Fruit fly (Drosophila melanogaster) whole organism, embryonic: ENCODE data around the gene CG13898.
A peak's percentile ranks its signal among the peaks of the same experiment; 100 is the strongest.

Source experiments
- Antp ChIP-seq: fragments of 200-800 bp; sonication (Bioruptor generic); optimal IDR thresholded peaks from 3 replicates; lab custom pipeline; 2016; ENCODE audit warnings: missing biosample characterization, missing genetic modification characterization
- B-H1 ChIP-seq: fragments of 200-800 bp; sonication (Bioruptor generic); IDR thresholded peaks from 3 replicates; pipeline ENCODE4 v1.3.6; 2022; ENCODE audit warnings: missing biosample characterization, missing genetic modification characterization
- CG11504 ChIP-seq: fragments of 200-800 bp; sonication (Bioruptor generic); optimal IDR thresholded peaks from 3 replicates; lab custom pipeline; 2019; ENCODE audit warnings: missing biosample characterization, mild to moderate bottlenecking, missing genetic modification characterization, moderate library complexity
- CG12236 ChIP-seq: fragments of 200-800 bp; sonication (Bioruptor generic); optimal IDR thresholded peaks from 2 replicates; lab custom pipeline; 2016; ENCODE audit warnings: missing biosample characterization, missing genetic modification characterization
- CG12744 ChIP-seq: fragments of 200-800 bp; sonication (Bioruptor generic); optimal IDR thresholded peaks from 2 replicates; lab custom pipeline; 2016; ENCODE audit warnings: missing biosample characterization, missing genetic modification characterization
- CG14014 ChIP-seq: fragments of 200-800 bp; sonication (Bioruptor generic); IDR thresholded peaks from 2 replicates; pipeline ENCODE4 v1.3.6; 2022; ENCODE audit warnings: missing biosample characterization, missing genetic modification characterization
- CG15514 ChIP-seq: fragments of 200-800 bp; sonication (Bioruptor generic); optimal IDR thresholded peaks from 3 replicates; lab custom pipeline; 2017; ENCODE audit warnings: missing biosample characterization, missing genetic modification characterization, mild to moderate bottlenecking, moderate library complexity, missing genetic modification reagents
- CG1602 ChIP-seq: fragments of 200-800 bp; sonication (Bioruptor generic); optimal IDR thresholded peaks from 3 replicates; lab custom pipeline; 2016; ENCODE audit warnings: missing biosample characterization, missing genetic modification characterization
- CG17359 ChIP-seq: fragments of 200-800 bp; sonication (Bioruptor generic); optimal IDR thresholded peaks from 3 replicates; lab custom pipeline; 2018; ENCODE audit warnings: missing biosample characterization, mild to moderate bottlenecking, missing genetic modification characterization, moderate library complexity
- CG2678 ChIP-seq: fragments of 200-800 bp; sonication (Bioruptor generic); optimal IDR thresholded peaks from 3 replicates; lab custom pipeline; 2019; ENCODE audit warnings: missing biosample characterization, mild to moderate bottlenecking, missing genetic modification characterization, moderate library complexity
- CG30403 ChIP-seq: fragments of 200-800 bp; sonication (Bioruptor generic); optimal IDR thresholded peaks from 3 replicates; lab custom pipeline; 2016; ENCODE audit warnings: missing biosample characterization, missing genetic modification characterization
- CG34224 ChIP-seq: fragments of 200-800 bp; sonication (Bioruptor generic); IDR thresholded peaks from 3 replicates; pipeline ENCODE4 v1.3.6; 2022; ENCODE audit warnings: missing biosample characterization, missing genetic modification characterization; ENCODE audit not compliant: partially characterized antibody
- CG6689 ChIP-seq: fragments of 200-800 bp; sonication (Bioruptor generic); IDR thresholded peaks from 2 replicates; pipeline ENCODE4 v1.3.6; 2022; ENCODE audit warnings: missing biosample characterization, missing genetic modification characterization
- CG8089 ChIP-seq: fragments of 200-800 bp; sonication (Bioruptor generic); optimal IDR thresholded peaks from 3 replicates; lab custom pipeline; 2016; ENCODE audit warnings: missing biosample characterization, missing genetic modification characterization
- CG9215 ChIP-seq: fragments of 200-800 bp; sonication (Bioruptor generic); IDR thresholded peaks from 2 replicates; pipeline ENCODE4 v1.3.6; 2022; ENCODE audit warnings: missing biosample characterization, missing genetic modification characterization
- CHES-1-like ChIP-seq: fragments of 200-800 bp; sonication (Bioruptor generic); optimal IDR thresholded peaks from 2 replicates; lab custom pipeline; 2016; ENCODE audit warnings: missing biosample characterization, missing genetic modification characterization
- CTCF ChIP-seq: fragments of 200-800 bp; sonication (Bioruptor generic); optimal IDR thresholded peaks from 2 replicates; lab custom pipeline; 2017; ENCODE audit warnings: missing biosample characterization, mild to moderate bottlenecking, missing genetic modification characterization, moderate library complexity
- Drgx ChIP-seq: fragments of 200-800 bp; sonication (Bioruptor generic); IDR thresholded peaks from 2 replicates; pipeline ENCODE4 v1.3.6; 2022; ENCODE audit warnings: missing biosample characterization, missing genetic modification characterization
- Ets65A ChIP-seq: fragments of 200-800 bp; sonication (Bioruptor generic); peaks from one replicate; lab custom pipeline; 2016; ENCODE audit warnings: missing biosample characterization, missing genetic modification characterization
- Hey ChIP-seq: fragments of 200-800 bp; sonication (Bioruptor generic); optimal IDR thresholded peaks from 3 replicates; lab custom pipeline; 2018; ENCODE audit warnings: missing biosample characterization, mild to moderate bottlenecking, missing genetic modification characterization
- HmgZ ChIP-seq: fragments of 200-800 bp; sonication (Bioruptor generic); optimal IDR thresholded peaks from 2 replicates; lab custom pipeline; 2018; ENCODE audit warnings: missing biosample characterization, mild to moderate bottlenecking, missing genetic modification characterization
- Hr3 ChIP-seq: fragments of 200-800 bp; sonication (Bioruptor generic); optimal IDR thresholded peaks from 3 replicates; lab custom pipeline; 2016; ENCODE audit warnings: missing biosample characterization, missing genetic modification characterization
- Hr51 ChIP-seq, 2 experiments: fragments of 200-800 bp; sonication (Bioruptor generic); optimal IDR thresholded peaks; 2 replicates in 1 of 2; 3 replicates in 1 of 2; lab custom pipeline; 2016 to 2018; ENCODE audit warnings: missing biosample characterization in 2 of 2, missing genetic modification characterization in 2 of 2, mild to moderate bottlenecking in 1 of 2, moderate library complexity in 1 of 2
- Nf-YB ChIP-seq: fragments of 200-800 bp; sonication (Bioruptor generic); optimal IDR thresholded peaks from 3 replicates; lab custom pipeline; 2019; ENCODE audit warnings: missing biosample characterization, mild to moderate bottlenecking, missing genetic modification characterization, moderate library complexity
- NfI ChIP-seq: fragments of 200-800 bp; sonication (Bioruptor generic); optimal IDR thresholded peaks from 3 replicates; lab custom pipeline; 2018; ENCODE audit warnings: missing biosample characterization, mild to moderate bottlenecking, missing genetic modification characterization, moderate library complexity
- Oaz ChIP-seq: fragments of 200-800 bp; sonication (Bioruptor generic); IDR thresholded peaks from 2 replicates; pipeline ENCODE4 v1.3.6; 2022; ENCODE audit warnings: missing biosample characterization, missing genetic modification characterization
- Xrp1 ChIP-seq: fragments of 200-800 bp; sonication (Bioruptor generic); IDR thresholded peaks from 2 replicates; pipeline ENCODE4 v1.3.6; 2022; ENCODE audit warnings: missing biosample characterization, missing genetic modification characterization
- bsh ChIP-seq, 2 experiments: fragments of 200-800 bp; sonication (Bioruptor generic); optimal IDR thresholded peaks; 2 replicates each; lab custom pipeline; 2017 to 2018; ENCODE audit warnings: mild to moderate bottlenecking in 2 of 2, missing biosample characterization in 2 of 2, missing genetic modification characterization in 2 of 2, moderate library complexity in 1 of 2
- chif ChIP-seq, 2 experiments: fragments of 200-800 bp; sonication (Bioruptor generic); optimal IDR thresholded peaks; 3 replicates each; lab custom pipeline; 2016; ENCODE audit warnings: missing biosample characterization in 2 of 2, missing genetic modification characterization in 2 of 2
- dmrt99B ChIP-seq: fragments of 200-800 bp; sonication (Bioruptor generic); optimal IDR thresholded peaks from 2 replicates; lab custom pipeline; 2018; ENCODE audit warnings: missing biosample characterization, mild to moderate bottlenecking, missing genetic modification characterization, moderate library complexity
- en ChIP-seq: fragments of 200-800 bp; sonication (Bioruptor generic); optimal IDR thresholded peaks from 2 replicates; lab custom pipeline; 2016; ENCODE audit warnings: missing biosample characterization, missing genetic modification characterization
- gem ChIP-seq: fragments of 200-800 bp; sonication (Bioruptor generic); optimal IDR thresholded peaks from 2 replicates; lab custom pipeline; 2019; ENCODE audit warnings: missing biosample characterization, mild to moderate bottlenecking, missing genetic modification characterization, moderate library complexity
- gsb-n ChIP-seq: fragments of 200-800 bp; sonication (Bioruptor generic); optimal IDR thresholded peaks from 3 replicates; lab custom pipeline; 2018; ENCODE audit warnings: missing biosample characterization, mild to moderate bottlenecking, missing genetic modification characterization
- hbn ChIP-seq: fragments of 200-800 bp; sonication (Bioruptor generic); IDR thresholded peaks from 2 replicates; pipeline ENCODE4 v1.3.6; 2022; ENCODE audit warnings: missing biosample characterization, missing genetic modification characterization; ENCODE audit not compliant: partially characterized antibody
- mam ChIP-seq: fragments of 200-800 bp; sonication (Bioruptor generic); optimal IDR thresholded peaks from 3 replicates; lab custom pipeline; 2016; ENCODE audit warnings: missing biosample characterization, missing genetic modification characterization
- odd ChIP-seq: fragments of 200-800 bp; sonication (Bioruptor generic); optimal IDR thresholded peaks from 2 replicates; lab custom pipeline; 2017; ENCODE audit warnings: missing biosample characterization, mild to moderate bottlenecking, missing genetic modification characterization
- p53 ChIP-seq: fragments of 200-800 bp; sonication (Bioruptor generic); optimal IDR thresholded peaks from 2 replicates; lab custom pipeline; 2016; ENCODE audit warnings: missing biosample characterization, missing genetic modification characterization
- prd ChIP-seq, 3 experiments: fragments of >200 bp in 2 of 3; fragments of 200-800 bp in 1 of 3; sonication (Bioruptor generic) in 1 of 3; optimal IDR thresholded peaks in 2 of 3; IDR thresholded peaks in 1 of 3; 2 replicates in 2 of 3; 3 replicates in 1 of 3; pipeline versions ENCODE4 v1.3.6 to Lab custom; 2017 to 2022; ENCODE audit warnings: missing biosample characterization in 1 of 3, missing genetic modification characterization in 1 of 3
- pum ChIP-seq: fragments of 200-800 bp; sonication (Bioruptor generic); optimal IDR thresholded peaks from 2 replicates; lab custom pipeline; 2016; ENCODE audit warnings: missing biosample characterization, missing genetic modification characterization
- row ChIP-seq: fragments of 200-800 bp; sonication (Bioruptor generic); IDR thresholded peaks from 3 replicates; pipeline ENCODE4 v1.3.6; 2022; ENCODE audit warnings: missing biosample characterization, missing genetic modification characterization
- sd ChIP-seq: fragments of 200-800 bp; sonication (Bioruptor generic); optimal IDR thresholded peaks from 3 replicates; lab custom pipeline; 2018; ENCODE audit warnings: missing biosample characterization, mild to moderate bottlenecking, missing genetic modification characterization, moderate library complexity
- tin ChIP-seq: fragments of 200-800 bp; sonication (Bioruptor generic); optimal IDR thresholded peaks from 3 replicates; lab custom pipeline; 2016; ENCODE audit warnings: missing biosample characterization, missing genetic modification characterization
- tll ChIP-seq, 2 experiments: fragments of 200-800 bp in 1 of 2; fragments of >200 bp in 1 of 2; sonication (Bioruptor generic) in 1 of 2; optimal IDR thresholded peaks; 2 replicates each; lab custom pipeline; 2017 to 2019; ENCODE audit warnings: missing biosample characterization in 2 of 2, missing genetic modification characterization in 2 of 2, mild to moderate bottlenecking in 1 of 2, moderate library complexity in 1 of 2
- ttk ChIP-seq: fragments of 200-800 bp; sonication (Bioruptor generic); IDR thresholded peaks from 2 replicates; pipeline ENCODE4 v2.1.2; 2022; ENCODE audit warnings: missing biosample characterization, missing genetic modification characterization
- unpg ChIP-seq: fragments of 200-800 bp; sonication (Bioruptor generic); optimal IDR thresholded peaks from 3 replicates; lab custom pipeline; 2018; ENCODE audit warnings: missing biosample characterization, mild to moderate bottlenecking, missing genetic modification characterization, moderate library complexity

The CG13898 gene

dm6 chr3L:817708-818107, 13.9 kb upstream of the CG13898 start:
- no peak for TF ChIP-seq CG15514 (GFP tag; lab: Kevin White, UChicago)
- TF ChIP-seq dmrt99B, result peak; percentile 12
- TF ChIP-seq bsh (GFP tag; optimal IDR thresholded peaks at IDR 0.05; lab: Kevin White, UChicago), result no peak
- TF ChIP-seq Hey (tag; lab: Kevin White, UChicago), result no peak
- 0 out of 2 replicates have a peak, but pooled peaks have one; percentile 17 for TF ChIP-seq Drgx (GFP tag; lab: Robert Waterston, UW)
- TF ChIP-seq CG12744 (GFP tag; lab: Kevin White, UChicago), result no peak
- no peak for TF ChIP-seq CHES-1-like (GFP tag; lab: Kevin White, UChicago)
- TF ChIP-seq gsb-n (tag; lab: Kevin White, UChicago), result no peak
- no peak for TF ChIP-seq CG34224 (GFP tag; lab: Robert Waterston, UW)
- TF ChIP-seq prd (optimal IDR thresholded peaks at IDR 0.05; lab: Kevin White, UChicago), result no peak
- TF ChIP-seq prd (GFP tag; IDR thresholded peaks at IDR 0.05; lab: Robert Waterston, UW), result no peak
- peak; percentile 21 for TF ChIP-seq CG2678 (tag; lab: Kevin White, UChicago)
- 0 out of 2 replicates have a peak, but pooled peaks have one; percentile 13 for TF ChIP-seq ttk (GFP tag; lab: Robert Waterston, UW)
- TF ChIP-seq CG30403 (GFP tag; lab: Kevin White, UChicago), result no peak
- no peak for TF ChIP-seq odd (GFP tag; lab: Kevin White, UChicago)
- TF ChIP-seq tll (GFP tag; optimal IDR thresholded peaks at IDR 0.05; lab: Kevin White, UChicago), result no peak
- peak; percentile 36 for TF ChIP-seq gem (tag; lab: Kevin White, UChicago)
- TF ChIP-seq hbn (GFP tag; lab: Robert Waterston, UW), result no peak
- no peak for TF ChIP-seq CG1602 (GFP tag; lab: Kevin White, UChicago)
- no peak for TF ChIP-seq CG17359 (tag; lab: Kevin White, UChicago)
- TF ChIP-seq CG11504 (tag; lab: Kevin White, UChicago), result peak; percentile 24
- no peak for TF ChIP-seq p53 (GFP tag; lab: Kevin White, UChicago)
- TF ChIP-seq Hr3 (GFP tag; lab: Kevin White, UChicago), result no peak
- no peak for TF ChIP-seq NfI (GFP tag; lab: Kevin White, UChicago)
- TF ChIP-seq Nf-YB (GFP tag; lab: Kevin White, UChicago), result no peak
- TF ChIP-seq CG9215 (GFP tag; lab: Robert Waterston, UW), result no peak
- TF ChIP-seq Ets65A (GFP tag; lab: Kevin White, UChicago), result peak; percentile 11
- peak in 1 of 2 experiments; percentile 22 for TF ChIP-seq Hr51 (GFP tag; optimal IDR thresholded peaks at IDR 0.05; lab: Kevin White, UChicago)
- peak; percentile 30 for TF ChIP-seq unpg (GFP tag; lab: Kevin White, UChicago)
- TF ChIP-seq HmgZ (tag; lab: Kevin White, UChicago), result no peak
- no peak for TF ChIP-seq chif (GFP tag; optimal IDR thresholded peaks at IDR 0.05; lab: Kevin White, UChicago)
- no peak for TF ChIP-seq en (GFP tag; lab: Kevin White, UChicago)
- no peak for TF ChIP-seq CG6689 (GFP tag; lab: Robert Waterston, UW)
- peak; percentile 29; the same call in 1 of the 2 replicates for TF ChIP-seq Xrp1 (GFP tag; lab: Robert Waterston, UW)
- no peak for TF ChIP-seq CG12236 (GFP tag; lab: Kevin White, UChicago)
- TF ChIP-seq B-H1, result 0 out of 3 replicates have a peak, but pooled peaks have one; percentile 31
- TF ChIP-seq Oaz (GFP tag; lab: Robert Waterston, UW), result peak; percentile 22; the same call in 1 of the 2 replicates
- TF ChIP-seq CTCF (GFP tag; lab: Kevin White, UChicago), result no peak
- TF ChIP-seq mam, result no peak
- no peak for TF ChIP-seq sd (tag; lab: Kevin White, UChicago)
- TF ChIP-seq tin (GFP tag; lab: Kevin White, UChicago), result no peak
- TF ChIP-seq row (GFP tag; lab: Robert Waterston, UW), result peak; percentile 15; the same call in 1 of the 3 replicates
- no peak for TF ChIP-seq Antp (GFP tag; lab: Kevin White, UChicago)
- no peak for TF ChIP-seq CG8089 (GFP tag; lab: Kevin White, UChicago)
- no peak for TF ChIP-seq CG14014 (GFP tag; lab: Robert Waterston, UW)
- TF ChIP-seq pum (GFP tag; lab: Kevin White, UChicago), result no peak
